Worm (Caenorhabditis elegans) whole organism, L2 larva: ENCODE data around the gene H20J04.7.

Source experiments
- C34F6.9 ChIP-seq: fragments of 150-350 bp; optimal IDR thresholded peaks from 2 replicates; lab custom pipeline; 2014; ENCODE audit warnings: missing biosample characterization, missing genetic modification characterization
- R02D3.7 ChIP-seq: fragments of 150-350 bp; optimal IDR thresholded peaks from 2 replicates; lab custom pipeline; 2014; ENCODE audit warnings: missing biosample characterization, missing genetic modification characterization
- Y55F3AM.14 ChIP-seq: fragments of 200-800 bp; sonication (Bioruptor generic); optimal IDR thresholded peaks from 2 replicates; lab custom pipeline; 2018; ENCODE audit warnings: mild to moderate bottlenecking, missing genetic modification characterization, missing compliant biosample characterization
- ZK546.5 ChIP-seq: sonication (generic microtip); optimal IDR thresholded peaks from 2 replicates; lab custom pipeline; 2017; ENCODE audit warnings: missing biosample characterization, missing genetic modification characterization
- alr-1 ChIP-seq: fragments of 150-350 bp; optimal IDR thresholded peaks from 2 replicates; lab custom pipeline; 2014; ENCODE audit warnings: missing biosample characterization, missing genetic modification characterization
- ama-1 ChIP-seq: fragments of 150-350 bp; optimal IDR thresholded peaks from 2 replicates; lab custom pipeline; 2018; ENCODE audit warnings: inconsistent platforms
- ceh-16 ChIP-seq: fragments of 150-350 bp; optimal IDR thresholded peaks from 2 replicates; lab custom pipeline; 2014; ENCODE audit warnings: missing biosample characterization, missing genetic modification characterization
- ceh-82 ChIP-seq: fragments of 150-350 bp; optimal IDR thresholded peaks from 2 replicates; lab custom pipeline; 2014; ENCODE audit warnings: missing biosample characterization, missing genetic modification characterization
- crh-2 ChIP-seq: sonication (generic microtip); optimal IDR thresholded peaks from 2 replicates; lab custom pipeline; 2017; ENCODE audit warnings: missing biosample characterization, missing genetic modification characterization
- dmd-4 ChIP-seq: sonication (generic microtip); optimal IDR thresholded peaks from 2 replicates; lab custom pipeline; 2017; ENCODE audit warnings: missing biosample characterization, missing genetic modification characterization
- egl-27 ChIP-seq: sonication (generic microtip); optimal IDR thresholded peaks from 3 replicates; lab custom pipeline; 2017; ENCODE audit warnings: missing biosample characterization, missing genetic modification reagents, missing genetic modification characterization
- lin-13 ChIP-seq: fragments of 150-350 bp; optimal IDR thresholded peaks from 2 replicates; lab custom pipeline; 2014; ENCODE audit warnings: missing biosample characterization, missing genetic modification reagents, missing genetic modification characterization
- mab-5 ChIP-seq: fragments of 150-350 bp; optimal IDR thresholded peaks from 2 replicates; lab custom pipeline; 2014; ENCODE audit warnings: missing biosample characterization, missing genetic modification characterization
- nhr-10 ChIP-seq: sonication (generic microtip); optimal IDR thresholded peaks from 2 replicates; lab custom pipeline; 2017; ENCODE audit warnings: missing biosample characterization, missing genetic modification characterization
- nhr-11 ChIP-seq: fragments of 150-350 bp; optimal IDR thresholded peaks from 2 replicates; lab custom pipeline; 2014; ENCODE audit warnings: missing biosample characterization, missing genetic modification characterization
- nhr-12 ChIP-seq: fragments of 150-350 bp; optimal IDR thresholded peaks from 2 replicates; lab custom pipeline; 2014; ENCODE audit warnings: missing biosample characterization, missing genetic modification characterization
- nhr-129 ChIP-seq: fragments of 150-350 bp; optimal IDR thresholded peaks from 2 replicates; lab custom pipeline; 2014; ENCODE audit warnings: missing biosample characterization, missing genetic modification characterization
- nhr-23 ChIP-seq: fragments of 150-350 bp; optimal IDR thresholded peaks from 2 replicates; lab custom pipeline; 2014; ENCODE audit warnings: missing biosample characterization, missing genetic modification reagents, missing genetic modification characterization
- nhr-237 ChIP-seq: fragments of 150-350 bp; optimal IDR thresholded peaks from 2 replicates; lab custom pipeline; 2014; ENCODE audit warnings: missing biosample characterization, missing genetic modification characterization
- nhr-6 ChIP-seq: fragments of 150-350 bp; optimal IDR thresholded peaks from 2 replicates; lab custom pipeline; 2014; ENCODE audit warnings: missing biosample characterization, missing genetic modification characterization
- nhr-77 ChIP-seq: fragments of 150-350 bp; optimal IDR thresholded peaks from 2 replicates; lab custom pipeline; 2014; ENCODE audit warnings: missing biosample characterization, missing genetic modification characterization
- skn-1 ChIP-seq: sonication (generic microtip); optimal IDR thresholded peaks from 2 replicates; lab custom pipeline; 2017; ENCODE audit warnings: missing biosample characterization, missing genetic modification characterization
- sma-3 ChIP-seq: sonication (generic microtip); optimal IDR thresholded peaks from 2 replicates; lab custom pipeline; 2016; ENCODE audit warnings: missing genetic modification reagents, missing genetic modification characterization, missing compliant biosample characterization
- sma-9 ChIP-seq, 2 experiments: fragments of 150-350 bp in 1 of 2; sonication (generic microtip) in 1 of 2; optimal IDR thresholded peaks; 2 replicates each; lab custom pipeline; 2014 to 2016; ENCODE audit warnings: missing genetic modification characterization in 2 of 2, mild to moderate bottlenecking in 1 of 2, missing biosample characterization in 1 of 2, missing compliant biosample characterization in 1 of 2, missing genetic modification reagents in 1 of 2, moderate library complexity in 1 of 2
- unc-55 ChIP-seq: fragments of 150-350 bp; sonication (generic microtip); optimal IDR thresholded peaks from 3 replicates; lab custom pipeline; 2014; ENCODE audit warnings: missing biosample characterization, missing genetic modification reagents, missing genetic modification characterization
- unc-62 ChIP-seq: fragments of 150-350 bp; optimal IDR thresholded peaks from 2 replicates; lab custom pipeline; 2014; ENCODE audit warnings: missing biosample characterization, missing genetic modification reagents, missing genetic modification characterization
- ztf-1 ChIP-seq: fragments of 200-800 bp; sonication (Bioruptor generic); conservative IDR thresholded peaks from 2 replicates; pipeline ENCODE4 v1.3.6; 2022; ENCODE audit warnings: missing genetic modification characterization, missing compliant biosample characterization
- ztf-4 ChIP-seq: fragments of 150-350 bp; optimal IDR thresholded peaks from 2 replicates; lab custom pipeline; 2014; ENCODE audit warnings: missing biosample characterization, missing genetic modification characterization

Gene H20J04.7

DNA sequence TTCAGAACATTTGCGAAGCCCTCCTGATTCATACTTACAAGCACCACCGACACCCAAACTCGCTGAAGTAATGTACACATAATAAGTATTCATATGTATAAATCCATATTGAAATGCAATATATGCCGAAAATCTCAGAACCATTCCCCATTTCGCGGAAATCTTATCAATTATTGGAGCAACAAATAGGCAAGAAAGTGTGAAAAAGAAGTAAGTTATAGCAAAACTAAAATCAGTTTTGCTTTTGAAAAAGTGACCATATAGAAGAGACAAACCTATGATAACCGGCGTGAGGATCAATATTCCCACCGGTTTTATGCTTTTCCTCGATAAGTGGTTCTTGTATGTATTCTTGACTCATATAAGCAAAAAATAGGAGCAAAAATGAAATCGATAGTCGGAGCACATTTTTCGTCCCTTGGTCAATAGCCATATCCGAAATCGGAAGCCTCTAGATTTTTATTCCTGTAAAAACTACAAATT is 35.5 kb downstream of the H20J04.7 start, which contains the start of gene Y52E8A.6:
TSS of gene Y52E8A.6 (minus strand) at position 433 of the 483 bp plus-strand sequence.
- TF ChIP-seq lin-13 (no peak), mab-5 (tag; lab: Kevin White, UChicago) (no peak), nhr-23 (tag; lab: Kevin White, UChicago) (no peak), skn-1 (tag; lab: Kevin White, UChicago) (no peak), ztf-4 (tag; lab: Kevin White, UChicago) (no peak), nhr-6 (tag; lab: Kevin White, UChicago) (no peak), alr-1 (tag; lab: Kevin White, UChicago) (no peak), egl-27 (no peak), dmd-4 (no peak), unc-62 (no peak), nhr-12 (tag; lab: Kevin White, UChicago) (no peak), sma-9 (GFP tag; optimal IDR thresholded peaks at IDR 0.05; lab: Kevin White, UChicago) (no peak), sma-9 (tag; optimal IDR thresholded peaks at IDR 0.05; lab: Kevin White, UChicago) (no peak)

DNA sequence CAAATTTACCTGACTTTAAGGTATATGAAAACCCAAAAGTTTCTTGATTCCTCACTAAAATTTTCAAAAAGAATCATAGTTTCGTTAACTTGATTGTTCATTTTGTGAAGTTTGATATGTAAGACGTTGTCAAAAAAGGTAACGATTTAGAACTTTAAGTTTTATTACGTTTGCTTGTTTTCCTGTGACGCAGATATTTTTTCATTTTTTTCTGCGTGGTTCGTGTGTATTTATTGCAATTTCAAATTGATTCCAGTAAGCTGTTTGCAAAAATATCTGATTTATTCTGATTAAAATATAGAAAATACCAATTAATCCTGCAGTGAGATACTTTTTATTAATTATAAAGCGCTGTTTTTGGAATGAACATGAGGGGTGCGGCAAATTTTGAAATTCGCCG is 39.1 kb downstream of the H20J04.7 start, which contains the start of gene srw-40:
TSS of gene srw-40 (minus strand) at position 101 of the 400 bp plus-strand sequence.
- TF ChIP-seq crh-2 (tag; lab: Kevin White, UChicago), result no peak
- TF ChIP-seq ZK546.5 (tag; lab: Kevin White, UChicago), result no peak
- TF ChIP-seq ceh-82, result no peak
- no peak for TF ChIP-seq ceh-16 (tag; lab: Kevin White, UChicago)

DNA sequence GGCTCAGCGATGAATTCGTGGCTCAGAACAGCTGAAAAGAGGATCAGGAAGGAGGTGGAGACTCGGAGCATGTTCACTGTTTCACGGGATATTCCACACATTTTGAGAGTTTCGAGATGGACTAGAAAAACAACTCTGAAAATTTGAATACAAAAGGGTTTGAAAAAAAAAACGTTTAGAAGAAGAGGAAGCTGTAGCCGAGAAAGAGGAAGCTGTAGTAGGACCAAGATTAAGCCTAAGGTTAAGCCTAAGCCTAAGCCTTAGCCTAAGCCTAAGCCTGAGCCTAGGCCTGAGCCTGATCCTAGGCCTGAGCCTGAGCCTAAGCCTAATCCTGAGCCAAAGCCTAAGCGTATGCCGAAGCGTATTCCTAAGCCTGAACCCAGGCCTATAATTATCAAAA is 43.0 kb downstream of the H20J04.7 start, which contains the start of gene plep-1:
TSS of gene plep-1 (minus strand) at position 101 of the 400 bp plus-strand sequence.
- no peak for TF ChIP-seq R02D3.7 (tag; lab: Kevin White, UChicago)
- TF ChIP-seq Y55F3AM.14 (GFP tag; lab: Kevin White, UChicago), result no peak
- TF ChIP-seq ZK546.5 (tag; lab: Kevin White, UChicago), result no peak
- TF ChIP-seq nhr-11, result no peak
- TF ChIP-seq nhr-129 (tag; lab: Kevin White, UChicago), result no peak
- TF ChIP-seq egl-27, result no peak
- TF ChIP-seq nhr-237, result no peak

DNA sequence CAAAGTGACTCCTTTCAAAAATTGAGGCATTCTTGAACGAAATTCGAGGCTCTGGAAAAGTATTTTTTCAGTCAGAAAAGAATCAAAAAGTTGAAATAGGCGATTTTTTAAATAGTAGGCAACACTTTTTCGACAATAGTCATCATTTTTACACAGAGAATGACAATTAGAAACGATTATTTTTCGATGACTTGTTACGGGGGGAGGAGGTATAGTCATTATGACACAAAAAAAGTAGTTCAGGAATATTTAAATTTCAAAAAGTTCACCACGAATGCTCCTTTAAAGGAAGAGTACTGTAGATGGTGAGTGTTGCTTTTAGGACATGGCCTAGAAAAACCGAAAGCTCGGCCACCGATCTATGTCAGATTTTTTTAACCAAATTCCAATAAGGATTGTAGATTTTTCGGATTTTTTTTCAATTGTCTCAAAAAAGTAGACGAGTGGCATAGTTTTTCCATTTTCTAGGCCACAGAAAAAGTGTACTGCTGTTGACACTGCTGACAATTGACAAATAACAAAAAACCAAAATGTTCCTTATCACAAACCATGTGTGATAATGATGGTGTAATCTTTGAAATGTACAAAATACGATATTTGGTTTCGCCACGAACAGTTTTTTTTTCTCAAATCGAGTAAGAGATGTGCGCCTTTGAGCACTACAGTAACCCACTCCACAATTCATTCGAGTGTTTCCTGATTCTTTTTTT is 48.0 kb downstream of the H20J04.7 start, which contains the start of gene Y52E8A.3:
TSS of gene Y52E8A.3 (minus strand) at position 51 of the 710 bp plus-strand sequence.
- no peak for TF ChIP-seq ceh-16 (tag; lab: Kevin White, UChicago)
- TF ChIP-seq nhr-77, result no peak
- no peak for TF ChIP-seq nhr-12 (tag; lab: Kevin White, UChicago)
- no peak for TF ChIP-seq unc-55 (GFP tag; lab: Kevin White, UChicago)
- no peak for TF ChIP-seq nhr-23 (tag; lab: Kevin White, UChicago)
- TF ChIP-seq nhr-10, result no peak
- TF ChIP-seq ztf-1 (GFP tag; lab: Robert Waterston, UW), result no peak
- no peak for TF ChIP-seq sma-3
- no peak for TF ChIP-seq ama-1
- no peak for TF ChIP-seq C34F6.9 (tag; lab: Kevin White, UChicago)
